Worm (Caenorhabditis elegans) whole organism, L2 larva: ENCODE data around the gene C09E7.11.

Experiments
- ama-1 ChIP-seq: fragments of 150-350 bp; optimal IDR thresholded peaks from 2 replicates; lab custom pipeline; 2018; ENCODE audit warnings: inconsistent platforms
- ceh-82 ChIP-seq: fragments of 150-350 bp; optimal IDR thresholded peaks from 2 replicates; lab custom pipeline; 2014; ENCODE audit warnings: missing biosample characterization, missing genetic modification characterization
- elt-3 ChIP-seq: sonication (generic microtip); optimal IDR thresholded peaks from 2 replicates; lab custom pipeline; 2017; ENCODE audit warnings: missing biosample characterization, missing genetic modification characterization
- fos-1 ChIP-seq: fragments of 150-350 bp; optimal IDR thresholded peaks from 2 replicates; lab custom pipeline; 2014; ENCODE audit warnings: missing biosample characterization, missing genetic modification characterization
- lin-39 ChIP-seq: fragments of 150-350 bp; optimal IDR thresholded peaks from 2 replicates; lab custom pipeline; 2014; ENCODE audit warnings: missing biosample characterization, missing genetic modification reagents, missing genetic modification characterization
- lsy-2 ChIP-seq, 2 experiments: fragments of 150-350 bp in 1 of 2; sonication (generic microtip) in 1 of 2; optimal IDR thresholded peaks; 2 replicates each; lab custom pipeline; 2014 to 2017; ENCODE audit warnings: missing biosample characterization in 2 of 2, missing genetic modification characterization in 2 of 2
- nhr-12 ChIP-seq: fragments of 150-350 bp; optimal IDR thresholded peaks from 2 replicates; lab custom pipeline; 2014; ENCODE audit warnings: missing biosample characterization, missing genetic modification characterization
- nhr-21 ChIP-seq: fragments of 150-350 bp; optimal IDR thresholded peaks from 2 replicates; lab custom pipeline; 2014; ENCODE audit warnings: missing biosample characterization, missing genetic modification characterization
- nhr-77 ChIP-seq: fragments of 150-350 bp; optimal IDR thresholded peaks from 2 replicates; lab custom pipeline; 2014; ENCODE audit warnings: missing biosample characterization, missing genetic modification characterization
- sem-4 ChIP-seq: fragments of 150-350 bp; optimal IDR thresholded peaks from 2 replicates; lab custom pipeline; 2014; ENCODE audit warnings: missing biosample characterization, missing genetic modification reagents, missing genetic modification characterization
- unc-39 ChIP-seq: fragments of 150-350 bp; optimal IDR thresholded peaks from 2 replicates; lab custom pipeline; 2014; ENCODE audit warnings: missing biosample characterization, missing genetic modification characterization

DNA sequence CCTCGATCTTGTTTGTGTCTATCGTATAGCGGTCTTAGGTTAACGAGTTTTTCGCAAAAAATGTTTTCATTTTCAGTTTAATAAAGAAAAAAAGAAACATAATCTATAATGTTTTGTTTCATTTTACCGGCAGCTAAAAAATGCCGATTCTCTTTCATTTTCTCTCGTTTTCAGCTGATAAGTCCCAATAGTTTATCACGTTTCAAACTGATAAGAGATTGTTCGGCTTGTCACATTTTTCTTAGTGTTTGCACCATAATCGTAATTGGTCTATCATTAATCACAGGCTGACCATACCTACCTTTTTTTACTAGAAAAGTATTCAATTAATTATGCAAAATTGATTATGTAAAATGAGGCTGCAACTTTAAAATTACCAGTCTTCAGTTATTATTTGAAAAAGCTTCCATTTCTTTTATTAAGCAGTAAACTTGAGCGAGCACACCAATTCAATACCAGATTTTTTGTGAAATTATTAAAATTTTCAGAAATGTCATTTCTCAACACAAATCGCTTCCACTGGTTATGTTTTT, 35.9 kb upstream of the C09E7.11 start, which contains the start of gene F23F12.13:
- no peak for TF ChIP-seq unc-39 (tag; lab: Kevin White, UChicago)
- no peak for TF ChIP-seq elt-3 (tag; lab: Kevin White, UChicago)
- no peak for TF ChIP-seq lsy-2 (tag; optimal IDR thresholded peaks at IDR 0.05; lab: Kevin White, UChicago)
- TF ChIP-seq sem-4 (tag; lab: Kevin White, UChicago): no peak
- no peak for TF ChIP-seq nhr-12 (tag; lab: Kevin White, UChicago)
- TF ChIP-seq fos-1 (tag; lab: Kevin White, UChicago): peak; percentile 61
- TF ChIP-seq ceh-82 (tag; lab: Kevin White, UChicago): no peak
- no peak for TF ChIP-seq ama-1 (lab: Kevin White, UChicago)
- TF ChIP-seq nhr-21 (tag; lab: Kevin White, UChicago): no peak
- no peak for TF ChIP-seq nhr-77 (tag; lab: Kevin White, UChicago)
- TF ChIP-seq lin-39 (tag; lab: Kevin White, UChicago): no peak
